Fruit fly (Drosophila melanogaster): ENCODE data around the gene viaf.

Gene viaf

DNA sequence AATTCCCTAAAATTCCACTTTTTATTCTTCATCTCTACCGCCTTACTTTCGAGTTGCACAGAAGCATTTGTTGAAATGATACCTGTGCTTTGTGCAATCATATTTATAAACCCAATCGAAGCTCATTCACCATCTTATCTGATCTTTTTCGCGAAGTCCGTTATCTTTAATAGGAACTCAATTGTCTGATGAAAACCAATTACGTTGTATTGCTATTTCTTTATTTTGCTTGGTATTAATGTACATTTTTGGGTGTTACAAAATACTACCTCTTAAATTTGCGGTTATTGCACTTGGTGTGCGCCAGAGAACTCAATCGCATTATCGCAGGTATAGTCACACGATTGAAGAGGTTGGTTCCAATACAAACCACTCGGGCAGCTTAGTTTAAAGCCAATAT, 20.1 kb downstream of the viaf start, which contains the start of gene Muc68E (continued):
- TF ChIP-seq Bteb2 (GFP tag; optimal IDR thresholded peaks at IDR 0.05) (no peak), CG10959 (GFP tag; IDR thresholded peaks at IDR 0.05) (no peak), CG15073 (GFP tag; optimal IDR thresholded peaks at IDR 0.05) (no peak), Rx (GFP tag; IDR thresholded peaks at IDR 0.05) (no peak), Kr (GFP tag; optimal IDR thresholded peaks at IDR 0.05) (no peak), sens (GFP tag) (no peak)

DNA sequence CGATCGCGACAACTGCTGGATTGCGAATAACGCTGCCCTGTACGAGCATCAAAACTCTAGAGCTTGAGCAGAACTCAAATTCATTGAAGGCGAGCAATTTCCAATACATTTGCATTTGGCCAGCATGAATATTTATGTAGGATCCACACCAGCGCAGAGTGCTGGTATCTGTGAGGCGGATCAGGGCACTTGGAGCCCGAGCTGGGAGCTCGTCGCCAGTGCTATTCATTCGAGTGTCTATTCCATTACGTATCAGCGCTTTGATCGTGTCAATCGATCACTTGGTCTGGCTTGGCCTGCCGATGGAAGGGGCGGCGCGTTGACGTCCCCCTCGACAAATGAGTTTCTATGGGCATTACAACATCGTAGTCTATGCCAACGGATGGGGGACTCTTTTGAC, 26.9 kb downstream of the viaf start, which contains the start of gene prc:
Gene prc, minus strand, starts transcription at position 28 of the 400 bp plus-strand sequence.
- TF ChIP-seq p53 (GFP tag; optimal IDR thresholded peaks at IDR 0.05) (no peak), bsh (GFP tag; optimal IDR thresholded peaks at IDR 0.05) (no peak), CG9876 (GFP tag; optimal IDR thresholded peaks at IDR 0.05) (no peak), CG1647 (GFP tag; optimal IDR thresholded peaks at IDR 0.05) (no peak), sug (tag; optimal IDR thresholded peaks at IDR 0.05) (peak; percentile 22), sens (GFP tag) (peak; percentile 21), Sox100B (GFP tag; optimal IDR thresholded peaks at IDR 0.05) (no peak), mld (GFP tag; IDR thresholded peaks at IDR 0.05; ENCODE audit: partially characterized antibody) (no peak), gcm2 (GFP tag; optimal IDR thresholded peaks at IDR 0.05) (no peak), NC2β (GFP tag; optimal IDR thresholded peaks at IDR 0.05) (no peak), CG10543 (GFP tag; optimal IDR thresholded peaks at IDR 0.05) (peak; percentile 53), sna (GFP tag; IDR thresholded peaks at IDR 0.05; ENCODE audit: partially characterized antibody) (no peak), slp2 (GFP tag; optimal IDR thresholded peaks at IDR 0.05) (no peak), Hr39 (optimal IDR thresholded peaks at IDR 0.05) (no peak), slbo (GFP tag; IDR thresholded peaks at IDR 0.05) (no peak), dysf (GFP tag; IDR thresholded peaks at IDR 0.05) (0 out of 3 replicates have a peak, but pooled peaks have one; percentile 25), CG34376 (GFP tag; optimal IDR thresholded peaks at IDR 0.05) (peak; percentile 62), Taf1 (GFP tag; IDR thresholded peaks at IDR 0.05) (no peak), Stat92E (GFP tag; optimal IDR thresholded peaks at IDR 0.05) (no peak), CG10209 (GFP tag; optimal IDR thresholded peaks at IDR 0.05) (no peak), jumu (GFP tag; optimal IDR thresholded peaks at IDR 0.05) (no peak), Adf1 (GFP tag; IDR thresholded peaks at IDR 0.05) (no peak), Pdp1 (GFP tag; optimal IDR thresholded peaks at IDR 0.05) (peak in 1 of 2 experiments; percentile 49), NFAT (GFP tag; IDR thresholded peaks at IDR 0.05) (no peak)

DNA sequence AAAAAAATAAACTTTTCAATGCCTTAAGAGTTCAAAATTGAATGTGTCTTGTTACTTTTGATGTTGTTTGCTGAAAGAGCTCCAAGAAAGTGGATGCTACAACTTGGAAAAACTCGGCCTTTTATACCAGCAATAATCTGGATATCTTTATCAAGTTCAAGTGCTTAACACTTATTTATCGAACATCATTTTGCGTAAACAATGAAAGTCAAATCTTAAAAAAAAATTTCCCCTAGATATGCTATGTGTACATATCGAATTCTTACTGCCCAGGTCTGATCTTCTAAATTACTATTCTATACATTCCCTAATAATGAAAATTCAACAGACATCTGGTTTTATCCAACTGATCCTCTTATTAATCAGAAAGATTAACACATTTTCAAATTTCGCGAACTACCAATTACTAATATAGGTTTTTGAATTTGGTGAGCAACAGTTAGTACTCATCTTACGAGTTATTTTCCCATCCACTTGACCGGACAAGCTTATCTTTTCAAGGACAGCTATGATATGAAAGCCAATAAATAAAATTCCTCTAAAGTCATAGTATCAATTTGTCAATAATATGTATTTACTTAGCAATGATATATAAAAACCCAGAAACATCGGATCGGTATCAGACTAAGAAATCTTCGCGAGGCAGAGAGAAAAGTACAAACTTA, 35.2 kb downstream of the viaf start, which contains the start of the genes CG11570 and CG43294:
Gene CG11570, minus strand, starts transcription at position 101 of the 665 bp plus-strand sequence.
Gene CG43294, plus strand, starts transcription at position 615 of the 665 bp plus-strand sequence.
- TF ChIP-seq trem (tag; optimal IDR thresholded peaks at IDR 0.05) (no peak), sqz (GFP tag; optimal IDR thresholded peaks at IDR 0.05) (no peak), gfzf (GFP tag; optimal IDR thresholded peaks at IDR 0.05) (no peak), CG10366 (GFP tag; IDR thresholded peaks at IDR 0.05) (no peak), CG5245 (GFP tag; optimal IDR thresholded peaks at IDR 0.05) (no peak), CG32767 (GFP tag; IDR thresholded peaks at IDR 0.05) (no peak), sim (GFP tag; IDR thresholded peaks at IDR 0.05) (no peak), Sin3A (optimal IDR thresholded peaks at IDR 0.05) (no peak), rib (GFP tag; IDR thresholded peaks at IDR 0.05) (no peak), CG17612 (GFP tag; IDR thresholded peaks at IDR 0.05) (no peak), sr (GFP tag; IDR thresholded peaks at IDR 0.05) (no peak), Fer3 (tag; optimal IDR thresholded peaks at IDR 0.05) (no peak), zf30C (GFP tag; optimal IDR thresholded peaks at IDR 0.05) (no peak), sima (GFP tag; optimal IDR thresholded peaks at IDR 0.05) (no peak), CG1792 (GFP tag; optimal IDR thresholded peaks at IDR 0.05) (no peak), CG6175 (GFP tag; IDR thresholded peaks at IDR 0.05) (no peak), CG7271 (tag; optimal IDR thresholded peaks at IDR 0.05) (no peak), sna (GFP tag; IDR thresholded peaks at IDR 0.05; ENCODE audit: partially characterized antibody) (no peak), CG15479 (GFP tag; optimal IDR thresholded peaks at IDR 0.05) (no peak)

Measured in whole organism, embryonic.